Fruit fly (Drosophila melanogaster): Measurements from ENCODE around the gene Teh4.

- TF ChIP-seq CG8478 (optimal IDR thresholded peaks at IDR 0.05) (no peak), psq (optimal IDR thresholded peaks at IDR 0.05) (no peak)
These were observed 36.0 kb downstream of the Teh4 start, which contains the start of gene CG32260 for dm6 chr3L:4142064-4142463.

All from whole organism.